Worm (Caenorhabditis elegans): ENCODE results near the gene W07G4.8.

- TF ChIP-seq mes-2 (tag; optimal IDR thresholded peaks at IDR 0.05; ENCODE audit: poor library complexity, severe bottlenecking): peak; percentile 89
- TF ChIP-seq ama-1 (optimal IDR thresholded peaks at IDR 0.05): no peak
- no peak for TF ChIP-seq ztf-11 (tag; optimal IDR thresholded peaks at IDR 0.05)
- no peak for TF ChIP-seq saeg-2 (GFP tag; IDR thresholded peaks at IDR 0.05)
- TF ChIP-seq madf-5 (GFP tag; IDR thresholded peaks at IDR 0.05): no peak
- TF ChIP-seq D1046.2 (GFP tag; IDR thresholded peaks at IDR 0.05): no peak
These were observed 7.7 kb downstream of the W07G4.8 start, which contains the start of gene scyl-1 for ce11 chrV:13041666-13042065.
